Fruit fly (Drosophila melanogaster): Measurements from ENCODE around the gene ida.

DNA sequence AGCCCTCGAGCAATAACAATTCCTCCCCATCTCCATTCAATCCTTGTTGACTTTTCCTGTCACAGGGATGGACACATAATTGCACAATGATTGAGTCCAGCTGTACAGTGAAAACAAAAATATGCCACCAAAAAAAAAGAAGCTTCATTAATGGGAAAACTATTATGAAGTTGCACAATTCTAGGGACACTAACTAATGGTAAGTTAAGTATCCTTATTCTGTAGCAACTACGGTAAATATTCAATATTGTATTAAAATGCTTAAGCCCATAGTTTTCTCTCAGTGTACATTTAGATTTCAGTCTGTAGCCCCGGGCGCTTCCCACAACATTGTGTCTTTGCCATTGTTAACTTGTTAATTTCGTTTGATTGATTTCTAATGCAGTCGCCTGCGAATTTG, 30.1 kb upstream of the ida start:
- TF ChIP-seq EcR (GFP tag; optimal IDR thresholded peaks at IDR 0.05) (no peak), usp (GFP tag; optimal IDR thresholded peaks at IDR 0.05) (no peak)
